Fruit fly (Drosophila melanogaster): ENCODE data around the gene Cpr65Ec.

The Cpr65Ec gene

DNA sequence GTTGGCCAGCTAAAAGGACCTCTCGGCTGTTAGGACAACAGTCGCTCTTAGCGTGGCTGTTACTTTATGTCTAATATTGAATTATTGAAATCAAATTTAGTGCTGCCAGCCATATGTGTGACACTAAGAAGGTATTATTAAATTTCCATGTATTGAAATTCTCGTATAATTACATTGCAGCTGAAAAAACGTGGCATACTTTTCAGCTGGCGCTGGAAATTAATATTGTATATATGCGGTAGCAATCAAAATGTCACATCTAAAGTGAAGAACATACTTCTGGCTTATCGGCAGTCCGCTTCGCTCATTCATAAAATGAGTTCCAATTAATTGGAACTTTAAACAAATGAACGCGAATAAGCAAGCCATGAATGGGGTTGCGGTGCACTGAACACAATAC is 10.8 kb upstream of the Cpr65Ec start:
- no peak for TF ChIP-seq CG32121 (GFP tag; IDR thresholded peaks at IDR 0.05)
- no peak for TF ChIP-seq CG17806 (tag; optimal IDR thresholded peaks at IDR 0.05)
- TF ChIP-seq CG4496 (GFP tag; IDR thresholded peaks at IDR 0.05): 0 out of 3 replicates have a peak, but pooled peaks have one; percentile 19

DNA sequence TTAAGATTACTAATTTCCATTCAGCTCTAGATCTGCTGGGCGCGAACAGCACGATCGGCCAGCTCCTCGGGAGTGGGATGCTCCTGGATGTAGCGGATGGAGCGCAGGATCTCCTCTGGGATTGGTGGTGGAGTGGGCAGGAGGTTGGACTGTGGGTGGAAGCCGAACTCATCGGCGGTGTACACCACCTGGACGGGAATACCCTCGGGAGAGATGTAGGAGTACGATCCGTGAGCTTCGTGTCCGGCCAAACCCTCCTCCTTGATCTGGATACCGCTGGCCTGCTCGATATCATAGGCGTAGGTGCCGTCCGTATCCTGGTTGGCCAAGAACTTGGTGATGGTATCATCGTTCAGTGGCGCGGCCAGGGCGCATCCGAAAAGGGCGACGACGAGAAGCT is 6.9 kb upstream of the Cpr65Ec start:
- TF ChIP-seq CG10348 (GFP tag; IDR thresholded peaks at IDR 0.05) (no peak), Pif1A (GFP tag; optimal IDR thresholded peaks at IDR 0.05) (no peak), CG8301 (tag; optimal IDR thresholded peaks at IDR 0.05) (no peak), gl (tag; optimal IDR thresholded peaks at IDR 0.05) (no peak), CG8159 (tag; optimal IDR thresholded peaks at IDR 0.05) (no peak), Pif1B (GFP tag; optimal IDR thresholded peaks at IDR 0.05) (no peak), CG9948 (tag; optimal IDR thresholded peaks at IDR 0.05) (no peak), CG32121 (GFP tag; IDR thresholded peaks at IDR 0.05) (no peak), fd96Ca (GFP tag; IDR thresholded peaks at IDR 0.05) (no peak), EcR (GFP tag; optimal IDR thresholded peaks at IDR 0.05) (no peak), Snoo (tag; optimal IDR thresholded peaks at IDR 0.05) (no peak), CG12605 (GFP tag; IDR thresholded peaks at IDR 0.05) (no peak), CG4496 (GFP tag; IDR thresholded peaks at IDR 0.05) (no peak), CG15710 (tag; optimal IDR thresholded peaks at IDR 0.05) (no peak), CG13204 (GFP tag; optimal IDR thresholded peaks at IDR 0.05) (no peak), rn (GFP tag; IDR thresholded peaks at IDR 0.05) (no peak)

DNA sequence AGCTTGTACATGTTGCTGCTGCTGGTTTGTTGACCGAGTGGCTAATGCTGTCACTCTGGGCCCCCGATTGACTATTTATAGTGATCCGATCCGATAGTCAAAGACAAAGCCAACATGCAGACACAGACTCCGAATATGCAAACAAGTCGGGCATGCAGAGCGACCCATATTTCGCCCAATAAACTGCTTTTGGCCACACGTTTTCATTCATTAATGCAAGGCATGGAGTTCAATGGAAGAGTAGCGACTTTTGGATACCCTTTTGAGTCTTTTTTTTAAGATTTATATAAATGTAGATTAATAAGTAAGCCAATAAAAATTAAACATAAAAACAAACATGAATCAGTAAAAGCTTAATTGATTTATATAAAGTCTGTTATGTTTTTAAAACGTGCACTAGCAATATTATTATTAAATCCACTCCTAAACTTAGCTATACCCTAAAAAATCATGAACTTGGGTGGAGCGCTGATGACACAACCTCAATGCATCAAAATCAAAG is 6.4 kb upstream of the Cpr65Ec start, which contains the start of gene Cpr65Ea:
Gene Cpr65Ea (minus strand): TSS at position 51 of the 502 bp plus-strand sequence.
- TF ChIP-seq CG32121 (GFP tag; IDR thresholded peaks at IDR 0.05) (no peak), CG8301 (tag; optimal IDR thresholded peaks at IDR 0.05) (no peak), CG13204 (GFP tag; optimal IDR thresholded peaks at IDR 0.05) (no peak), fd96Ca (GFP tag; IDR thresholded peaks at IDR 0.05) (no peak), CG10348 (GFP tag; IDR thresholded peaks at IDR 0.05) (no peak), gl (tag; optimal IDR thresholded peaks at IDR 0.05) (no peak), CG14655 (GFP tag; optimal IDR thresholded peaks at IDR 0.05) (no peak), EcR (GFP tag; optimal IDR thresholded peaks at IDR 0.05) (no peak), CG4496 (GFP tag; IDR thresholded peaks at IDR 0.05) (no peak), Pif1B (GFP tag; optimal IDR thresholded peaks at IDR 0.05) (no peak), CG12605 (GFP tag; IDR thresholded peaks at IDR 0.05) (no peak), D1 (tag; optimal IDR thresholded peaks at IDR 0.05) (no peak)

DNA sequence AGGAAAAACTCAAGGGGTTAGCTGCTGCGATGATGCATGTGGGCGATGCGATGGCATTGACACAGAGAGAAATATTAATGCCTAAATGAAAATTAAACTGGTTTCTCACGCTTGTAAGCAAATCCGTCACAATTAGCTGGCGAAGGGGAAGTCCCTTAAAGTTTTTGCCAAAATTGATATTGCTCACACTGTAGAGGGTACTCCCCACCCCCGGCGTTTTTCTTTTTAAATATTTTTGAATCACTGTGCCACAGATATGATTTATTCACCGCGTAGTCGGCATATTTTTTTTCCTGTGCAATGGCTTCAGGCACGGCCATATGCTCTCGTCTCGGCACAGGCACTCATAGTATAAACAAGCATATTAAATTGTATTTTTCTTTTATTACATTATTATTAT is 5.7 kb upstream of the Cpr65Ec start:
- TF ChIP-seq CG17806 (tag; optimal IDR thresholded peaks at IDR 0.05) (peak; percentile 48), CG8159 (tag; optimal IDR thresholded peaks at IDR 0.05) (peak; percentile 66), CG15710 (tag; optimal IDR thresholded peaks at IDR 0.05) (peak; percentile 49), CG9948 (tag; optimal IDR thresholded peaks at IDR 0.05) (peak; percentile 38), Snoo (tag; optimal IDR thresholded peaks at IDR 0.05) (no peak), CG14655 (GFP tag; optimal IDR thresholded peaks at IDR 0.05) (peak; percentile 28), CG13204 (GFP tag; optimal IDR thresholded peaks at IDR 0.05) (no peak)

DNA sequence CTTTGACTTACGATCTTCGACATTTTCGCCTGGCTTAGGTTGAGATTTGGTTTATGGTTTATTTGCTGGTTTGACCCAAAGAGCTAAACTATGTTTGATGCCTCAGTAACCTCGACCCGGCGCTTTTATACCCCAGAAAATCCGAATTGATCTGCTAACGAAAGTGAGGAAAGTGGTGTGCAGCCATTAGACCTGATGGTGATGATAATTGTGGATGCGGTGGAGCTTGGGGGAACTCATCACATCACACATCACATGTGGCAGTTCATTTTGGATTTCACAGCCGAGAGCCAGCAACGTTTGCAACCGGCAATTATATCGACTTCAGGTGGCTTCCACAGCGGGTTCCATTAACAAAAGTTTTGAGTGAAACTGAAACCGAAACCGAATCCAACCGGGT is 4.3 kb upstream of the Cpr65Ec start, which contains the start of gene Cpr65Eb:
Gene Cpr65Eb (minus strand): TSS at position 101 of the 400 bp plus-strand sequence.
- TF ChIP-seq CG13204 (GFP tag; optimal IDR thresholded peaks at IDR 0.05) (no peak), CG8301 (tag; optimal IDR thresholded peaks at IDR 0.05) (no peak), CG12605 (GFP tag; IDR thresholded peaks at IDR 0.05) (no peak), CG15710 (tag; optimal IDR thresholded peaks at IDR 0.05) (no peak), CG17806 (tag; optimal IDR thresholded peaks at IDR 0.05) (no peak), fd96Ca (GFP tag; IDR thresholded peaks at IDR 0.05) (no peak), Ets98B (GFP tag; IDR thresholded peaks at IDR 0.05) (no peak), rn (GFP tag; IDR thresholded peaks at IDR 0.05) (no peak), CG8159 (tag; optimal IDR thresholded peaks at IDR 0.05) (no peak), CG10348 (GFP tag; IDR thresholded peaks at IDR 0.05) (no peak), CG32121 (GFP tag; IDR thresholded peaks at IDR 0.05) (no peak), Pif1A (GFP tag; optimal IDR thresholded peaks at IDR 0.05) (no peak), gl (tag; optimal IDR thresholded peaks at IDR 0.05) (no peak), Pif1B (GFP tag; optimal IDR thresholded peaks at IDR 0.05) (no peak), CG34367 (tag; optimal IDR thresholded peaks at IDR 0.05) (no peak), Snoo (tag; optimal IDR thresholded peaks at IDR 0.05) (no peak), CG4496 (GFP tag; IDR thresholded peaks at IDR 0.05) (no peak), D1 (tag; optimal IDR thresholded peaks at IDR 0.05) (no peak), CG14655 (GFP tag; optimal IDR thresholded peaks at IDR 0.05) (no peak)

DNA sequence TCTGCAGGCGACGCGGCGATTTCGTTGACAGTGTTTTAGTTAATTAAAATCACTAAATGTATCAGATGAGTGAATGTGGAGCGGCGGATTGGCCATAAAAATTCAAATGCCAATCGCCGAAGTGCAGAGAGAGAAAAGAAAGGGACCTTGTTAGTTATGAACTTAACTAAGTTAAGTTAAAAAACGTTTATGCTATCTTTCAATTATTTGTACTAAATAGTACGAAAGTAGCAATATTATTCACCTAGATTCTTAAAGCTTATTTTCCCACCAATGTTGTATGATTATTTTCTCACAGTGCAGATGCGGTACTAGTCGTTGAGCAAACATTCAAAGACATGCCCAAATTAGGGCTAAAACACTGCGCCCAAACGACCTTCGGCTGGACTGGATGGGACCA is 2.2 kb upstream of the Cpr65Ec start:
- TF ChIP-seq CG34367 (tag; optimal IDR thresholded peaks at IDR 0.05): peak; percentile 1
- no peak for TF ChIP-seq gl (tag; optimal IDR thresholded peaks at IDR 0.05)
- no peak for TF ChIP-seq CG12605 (GFP tag; IDR thresholded peaks at IDR 0.05)
- no peak for TF ChIP-seq CG10348 (GFP tag; IDR thresholded peaks at IDR 0.05)
- TF ChIP-seq CG17806 (tag; optimal IDR thresholded peaks at IDR 0.05): peak; percentile 47
- no peak for TF ChIP-seq rn (GFP tag; IDR thresholded peaks at IDR 0.05)
- peak; percentile 7 for TF ChIP-seq CG15710 (tag; optimal IDR thresholded peaks at IDR 0.05)
- TF ChIP-seq CG9948 (tag; optimal IDR thresholded peaks at IDR 0.05): peak; percentile 44
- TF ChIP-seq D1 (tag; optimal IDR thresholded peaks at IDR 0.05): peak; percentile 28
- peak; percentile 10 for TF ChIP-seq CG14655 (GFP tag; optimal IDR thresholded peaks at IDR 0.05)
- TF ChIP-seq CG8301 (tag; optimal IDR thresholded peaks at IDR 0.05): peak; percentile 11
- no peak for TF ChIP-seq Ets98B (GFP tag; IDR thresholded peaks at IDR 0.05)
- no peak for TF ChIP-seq EcR (GFP tag; optimal IDR thresholded peaks at IDR 0.05)
- TF ChIP-seq CG32121 (GFP tag; IDR thresholded peaks at IDR 0.05): no peak
- no peak for TF ChIP-seq CG13204 (GFP tag; optimal IDR thresholded peaks at IDR 0.05)
- TF ChIP-seq Snoo (tag; optimal IDR thresholded peaks at IDR 0.05): peak; percentile 5
- TF ChIP-seq CG4496 (GFP tag; IDR thresholded peaks at IDR 0.05): peak; percentile 26; the same call in 1 of the 3 replicates
- no peak for TF ChIP-seq Pif1B (GFP tag; optimal IDR thresholded peaks at IDR 0.05)
- TF ChIP-seq Pif1A (GFP tag; optimal IDR thresholded peaks at IDR 0.05): peak; percentile 45
- TF ChIP-seq CG8159 (tag; optimal IDR thresholded peaks at IDR 0.05): peak; percentile 55
- TF ChIP-seq fd96Ca (GFP tag; IDR thresholded peaks at IDR 0.05): no peak

Data from whole organism, pupa.